Fruit fly (Drosophila melanogaster) whole organism, embryonic: ENCODE data around the gene Invadolysin.

Experiments
- Abd-B ChIP-seq: fragments of 200-800 bp; sonication (Bioruptor generic); optimal IDR thresholded peaks from 2 replicates; lab custom pipeline; 2018; ENCODE audit warnings: missing biosample characterization, mild to moderate bottlenecking, missing genetic modification characterization, moderate library complexity
- Asciz ChIP-seq: fragments of 200-800 bp; sonication (Bioruptor generic); optimal IDR thresholded peaks from 2 replicates; lab custom pipeline; 2017; ENCODE audit warnings: missing biosample characterization, mild to moderate bottlenecking, missing genetic modification characterization, missing genetic modification reagents
- B-H1 ChIP-seq: fragments of 200-800 bp; sonication (Bioruptor generic); IDR thresholded peaks from 3 replicates; pipeline ENCODE4 v1.3.6; 2022; ENCODE audit warnings: missing biosample characterization, missing genetic modification characterization
- CG10209 ChIP-seq: fragments of 200-800 bp; sonication (Bioruptor generic); optimal IDR thresholded peaks from 3 replicates; lab custom pipeline; 2017; ENCODE audit warnings: missing biosample characterization, mild to moderate bottlenecking, missing genetic modification characterization, missing genetic modification reagents
- CG10959 ChIP-seq: fragments of 200-800 bp; sonication (Bioruptor generic); IDR thresholded peaks from 2 replicates; pipeline ENCODE4 v1.3.6; 2022; ENCODE audit warnings: missing biosample characterization, missing genetic modification characterization
- CG11398 ChIP-seq: fragments of 200-800 bp; sonication (Bioruptor generic); optimal IDR thresholded peaks from 2 replicates; lab custom pipeline; 2016; ENCODE audit warnings: missing biosample characterization, missing genetic modification characterization
- CG11456 ChIP-seq: fragments of 200-800 bp; sonication (Bioruptor generic); IDR thresholded peaks from 3 replicates; pipeline ENCODE4 v1.3.6; 2022; ENCODE audit warnings: missing biosample characterization, missing genetic modification characterization
- CG12104 ChIP-seq: fragments of 200-800 bp; sonication (Bioruptor generic); optimal IDR thresholded peaks from 3 replicates; lab custom pipeline; 2016; ENCODE audit warnings: missing biosample characterization, missing genetic modification characterization
- CG12769 ChIP-seq: fragments of 200-800 bp; sonication (Bioruptor generic); optimal IDR thresholded peaks from 2 replicates; lab custom pipeline; 2019; ENCODE audit warnings: missing biosample characterization, mild to moderate bottlenecking, missing genetic modification characterization, moderate library complexity
- CG13424 ChIP-seq: fragments of 200-800 bp; sonication (Bioruptor generic); optimal IDR thresholded peaks from 2 replicates; lab custom pipeline; 2019; ENCODE audit warnings: missing biosample characterization, mild to moderate bottlenecking, missing genetic modification characterization, moderate library complexity
- CG17802 ChIP-seq: fragments of 200-800 bp; sonication (Bioruptor generic); optimal IDR thresholded peaks from 2 replicates; lab custom pipeline; 2018; ENCODE audit warnings: missing biosample characterization, mild to moderate bottlenecking, missing genetic modification characterization, moderate library complexity
- CG2120 ChIP-seq: fragments of 200-800 bp; sonication (Bioruptor generic); optimal IDR thresholded peaks from 3 replicates; lab custom pipeline; 2016; ENCODE audit warnings: missing biosample characterization, missing genetic modification characterization
- CG3065 ChIP-seq: fragments of 200-800 bp; sonication (Bioruptor generic); optimal IDR thresholded peaks from 2 replicates; lab custom pipeline; 2016; ENCODE audit warnings: missing biosample characterization, missing genetic modification characterization
- CG32772 ChIP-seq: fragments of 200-800 bp; sonication (Bioruptor generic); IDR thresholded peaks from 2 replicates; pipeline ENCODE4 v1.3.6; 2022; ENCODE audit warnings: missing biosample characterization, missing genetic modification characterization
- CG4854 ChIP-seq: fragments of 200-800 bp; sonication (Bioruptor generic); optimal IDR thresholded peaks from 2 replicates; lab custom pipeline; 2016; ENCODE audit warnings: missing biosample characterization, missing genetic modification characterization, inconsistent platforms
- CG5180 ChIP-seq: fragments of 200-800 bp; sonication (Bioruptor generic); optimal IDR thresholded peaks from 3 replicates; lab custom pipeline; 2017; ENCODE audit warnings: missing biosample characterization, missing genetic modification characterization, mild to moderate bottlenecking, moderate library complexity, missing genetic modification reagents
- CG5953 ChIP-seq: fragments of 200-800 bp; sonication (Bioruptor generic); IDR thresholded peaks from 2 replicates; pipeline ENCODE4 v1.3.6; 2022; ENCODE audit warnings: missing biosample characterization, missing genetic modification characterization
- CG6254 ChIP-seq: fragments of 200-800 bp; sonication (Bioruptor generic); optimal IDR thresholded peaks from 3 replicates; lab custom pipeline; 2017; ENCODE audit warnings: mild to moderate bottlenecking, missing biosample characterization, missing genetic modification reagents, missing genetic modification characterization
- CG9437 ChIP-seq: fragments of 200-800 bp; sonication (Bioruptor generic); optimal IDR thresholded peaks from 2 replicates; lab custom pipeline; 2018; ENCODE audit warnings: missing biosample characterization, mild to moderate bottlenecking, missing genetic modification characterization
- CG9932 ChIP-seq: fragments of 200-800 bp; sonication (Bioruptor generic); IDR thresholded peaks from 2 replicates; pipeline ENCODE4 v1.3.6; 2022; ENCODE audit warnings: missing biosample characterization, missing genetic modification characterization
- CoRest ChIP-seq: fragments of 200-800 bp; sonication (Bioruptor generic); optimal IDR thresholded peaks from 3 replicates; lab custom pipeline; 2018; ENCODE audit warnings: missing biosample characterization, mild to moderate bottlenecking, missing genetic modification characterization, moderate library complexity
- CrebB ChIP-seq: fragments of 200-800 bp; sonication (Bioruptor generic); optimal IDR thresholded peaks from 3 replicates; lab custom pipeline; 2018; ENCODE audit warnings: missing biosample characterization, mild to moderate bottlenecking, missing genetic modification characterization
- Deaf1 ChIP-seq: fragments of 200-800 bp; optimal IDR thresholded peaks from 3 replicates; lab custom pipeline; 2019; ENCODE audit warnings: missing biosample characterization, mild to moderate bottlenecking, missing genetic modification characterization, moderate library complexity
- Dfd ChIP-seq, 2 experiments: fragments of >200 bp; optimal IDR thresholded peaks; 2 replicates each; lab custom pipeline; 2017; ENCODE audit warnings: missing biosample characterization in 2 of 2, missing genetic modification characterization in 2 of 2
- Dll ChIP-seq: fragments of 200-800 bp; sonication (Bioruptor generic); IDR thresholded peaks from 4 replicates; pipeline ENCODE4 v1.3.6; 2022; ENCODE audit warnings: missing biosample characterization, missing genetic modification characterization; ENCODE audit not compliant: partially characterized antibody
- E2f1 ChIP-seq: fragments of 200-800 bp; sonication (Bioruptor generic); IDR thresholded peaks from 2 replicates; pipeline ENCODE4 v1.3.6; 2022; ENCODE audit warnings: missing biosample characterization, missing genetic modification characterization
- Gsc ChIP-seq: fragments of 200-800 bp; sonication (Bioruptor generic); IDR thresholded peaks from 2 replicates; pipeline ENCODE4 v1.3.6; 2022; ENCODE audit warnings: missing biosample characterization, missing genetic modification characterization
- HmgD ChIP-seq: fragments of 200-800 bp; sonication (Bioruptor generic); optimal IDR thresholded peaks from 3 replicates; lab custom pipeline; 2016; ENCODE audit warnings: missing biosample characterization, missing genetic modification characterization
- Hsf ChIP-seq: fragments of 200-800 bp; sonication (Bioruptor generic); optimal IDR thresholded peaks from 3 replicates; lab custom pipeline; 2016; ENCODE audit warnings: missing biosample characterization, missing genetic modification characterization
- NFAT ChIP-seq: fragments of 200-800 bp; sonication (Bioruptor generic); IDR thresholded peaks from 2 replicates; pipeline ENCODE4 v1.3.6; 2022; ENCODE audit warnings: missing biosample characterization, missing genetic modification characterization
- NK7.1 ChIP-seq: fragments of 200-800 bp; sonication (Bioruptor generic); optimal IDR thresholded peaks from 3 replicates; lab custom pipeline; 2016; ENCODE audit warnings: missing biosample characterization, missing genetic modification characterization
- Oli ChIP-seq: fragments of 200-800 bp; sonication (Bioruptor generic); optimal IDR thresholded peaks from 2 replicates; lab custom pipeline; 2018; ENCODE audit warnings: missing biosample characterization, mild to moderate bottlenecking, missing genetic modification characterization, moderate library complexity
- Pdp1 ChIP-seq, 2 experiments: fragments of 200-800 bp; sonication (Bioruptor generic); optimal IDR thresholded peaks; 3 replicates each; lab custom pipeline; 2016; ENCODE audit warnings: missing biosample characterization in 2 of 2, missing genetic modification characterization in 2 of 2, mild to moderate bottlenecking in 1 of 2, moderate library complexity in 1 of 2
- Side ChIP-seq: fragments of 200-800 bp; sonication (Bioruptor generic); optimal IDR thresholded peaks from 2 replicates; lab custom pipeline; 2016; ENCODE audit warnings: missing biosample characterization, missing genetic modification characterization
- Taf1 ChIP-seq: fragments of 200-800 bp; sonication (Bioruptor generic); IDR thresholded peaks from 2 replicates; pipeline ENCODE4 v1.3.6; 2022; ENCODE audit warnings: missing biosample characterization, missing genetic modification characterization
- ac ChIP-seq: fragments of 200-800 bp; sonication (Bioruptor generic); optimal IDR thresholded peaks from 3 replicates; lab custom pipeline; 2017; ENCODE audit warnings: missing biosample characterization, mild to moderate bottlenecking, missing genetic modification characterization
- ase ChIP-seq: fragments of 200-800 bp; sonication (Bioruptor generic); IDR thresholded peaks from 3 replicates; pipeline ENCODE4 v1.3.6; 2022; ENCODE audit warnings: missing biosample characterization, missing genetic modification characterization
- ash1 ChIP-seq: fragments of 200-800 bp; sonication (Bioruptor generic); optimal IDR thresholded peaks from 2 replicates; lab custom pipeline; 2018; ENCODE audit warnings: missing biosample characterization, mild to moderate bottlenecking, missing genetic modification characterization
- ato ChIP-seq: fragments of 200-800 bp; sonication (Bioruptor generic); IDR thresholded peaks from 2 replicates; pipeline ENCODE4 v1.3.6; 2022; ENCODE audit warnings: missing biosample characterization, missing genetic modification characterization; ENCODE audit not compliant: partially characterized antibody
- bowl ChIP-seq: fragments of 200-800 bp; sonication (Bioruptor generic); IDR thresholded peaks from 2 replicates; pipeline ENCODE4 v1.3.6; 2022; ENCODE audit warnings: missing biosample characterization, missing genetic modification characterization
- br ChIP-seq: fragments of >200 bp; optimal IDR thresholded peaks from 2 replicates; lab custom pipeline; 2017
- cg ChIP-seq: fragments of 200-800 bp; sonication (Bioruptor generic); optimal IDR thresholded peaks from 3 replicates; lab custom pipeline; 2019; ENCODE audit warnings: missing biosample characterization, mild to moderate bottlenecking, missing genetic modification characterization, moderate library complexity
- croc ChIP-seq: fragments of 200-800 bp; sonication (Bioruptor generic); conservative IDR thresholded peaks from 3 replicates; pipeline ENCODE4 v1.3.6; 2022; ENCODE audit warnings: missing biosample characterization, missing genetic modification characterization
- crol ChIP-seq: fragments of 200-800 bp; sonication (Bioruptor generic); IDR thresholded peaks from 2 replicates; pipeline ENCODE4 v1.3.6; 2022; ENCODE audit warnings: missing biosample characterization, missing genetic modification characterization
- eve ChIP-seq, 2 experiments: fragments of >200 bp; optimal IDR thresholded peaks; 2 replicates each; lab custom pipeline; 2017; ENCODE audit warnings: missing biosample characterization in 2 of 2, missing genetic modification characterization in 2 of 2
- fd64A ChIP-seq: fragments of 200-800 bp; sonication (Bioruptor generic); optimal IDR thresholded peaks from 3 replicates; lab custom pipeline; 2018; ENCODE audit warnings: missing biosample characterization, mild to moderate bottlenecking, missing genetic modification characterization
- fru ChIP-seq: fragments of >200 bp; optimal IDR thresholded peaks from 2 replicates; lab custom pipeline; 2017
- hbn ChIP-seq: fragments of 200-800 bp; sonication (Bioruptor generic); IDR thresholded peaks from 2 replicates; pipeline ENCODE4 v1.3.6; 2022; ENCODE audit warnings: missing biosample characterization, missing genetic modification characterization; ENCODE audit not compliant: partially characterized antibody
- lbe ChIP-seq: fragments of 200-800 bp; sonication (Bioruptor generic); optimal IDR thresholded peaks from 2 replicates; lab custom pipeline; 2016; ENCODE audit warnings: missing biosample characterization, mild to moderate bottlenecking, missing genetic modification characterization
- otp ChIP-seq: fragments of 200-800 bp; sonication (Bioruptor generic); IDR thresholded peaks from 3 replicates; pipeline ENCODE4, ENCODE4 v1.3.6; 2022; ENCODE audit warnings: missing biosample characterization, missing genetic modification characterization
- pho ChIP-seq: fragments of 200-800 bp; sonication (Bioruptor generic); optimal IDR thresholded peaks from 2 replicates; lab custom pipeline; 2016; ENCODE audit warnings: missing biosample characterization, missing genetic modification characterization
- sim ChIP-seq: fragments of 200-800 bp; sonication (Bioruptor generic); IDR thresholded peaks from 2 replicates; pipeline ENCODE4 v1.3.6; 2022; ENCODE audit warnings: missing biosample characterization, missing genetic modification characterization

The Invadolysin gene

DNA sequence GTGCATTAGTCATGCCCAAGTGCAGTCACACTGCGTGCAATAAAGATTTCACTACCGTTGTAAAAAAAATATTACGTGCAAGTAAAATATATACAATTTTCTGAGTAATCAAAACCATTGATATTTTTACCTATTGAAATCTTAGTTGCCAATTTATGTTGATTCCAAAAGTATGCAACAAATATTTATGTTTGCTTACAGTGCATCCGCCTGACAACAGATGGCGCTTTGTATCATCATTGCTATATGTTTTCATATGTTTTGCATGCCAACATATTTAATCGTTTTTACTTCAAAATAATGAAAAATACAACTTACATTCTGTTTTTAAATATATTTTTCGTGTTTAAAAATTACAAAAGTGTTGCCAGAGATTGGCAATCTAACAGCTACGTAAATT, 59.1 kb downstream of the Invadolysin start (continued):
- peak; percentile 36 for TF ChIP-seq CG4854 (GFP tag; lab: Kevin White, UChicago)
- peak; percentile 29 for TF ChIP-seq CG13424 (tag; lab: Kevin White, UChicago)
- TF ChIP-seq HmgD (GFP tag; lab: Kevin White, UChicago): no peak
- TF ChIP-seq Taf1: no peak
- TF ChIP-seq eve (GFP tag; optimal IDR thresholded peaks at IDR 0.05; lab: Kevin White, UChicago): peak in 1 of 2 experiments; percentile 55
- no peak for TF ChIP-seq ash1 (GFP tag; lab: Kevin White, UChicago)
- no peak; the same call in 2 of the 3 replicates for TF ChIP-seq ase
- TF ChIP-seq ac (GFP tag; lab: Kevin White, UChicago): no peak
- no peak for TF ChIP-seq sim (GFP tag; lab: Robert Waterston, UW)
- no peak for TF ChIP-seq fru (lab: Kevin White, UChicago)
- TF ChIP-seq br (lab: Kevin White, UChicago): no peak
- peak; percentile 22; the same call in 1 of the 3 replicates for TF ChIP-seq croc (GFP tag; lab: Robert Waterston, UW)
- TF ChIP-seq CG3065 (GFP tag; lab: Kevin White, UChicago): no peak
- TF ChIP-seq Deaf1: no peak
- TF ChIP-seq CG17802 (tag; lab: Kevin White, UChicago): no peak
- TF ChIP-seq CrebB (tag; lab: Kevin White, UChicago): no peak
- peak; percentile 39 for TF ChIP-seq CG6254 (GFP tag; lab: Kevin White, UChicago)
- no peak for TF ChIP-seq Abd-B (GFP tag; lab: Kevin White, UChicago)
- TF ChIP-seq CG11398 (GFP tag; lab: Kevin White, UChicago): no peak
- no peak for TF ChIP-seq pho (GFP tag; lab: Kevin White, UChicago)
- TF ChIP-seq CG2120 (GFP tag; lab: Kevin White, UChicago): no peak
- TF ChIP-seq CG5180 (GFP tag; lab: Kevin White, UChicago): peak; percentile 21
- no peak for TF ChIP-seq NK7.1 (GFP tag; lab: Kevin White, UChicago)
- TF ChIP-seq CG9932 (GFP tag; lab: Robert Waterston, UW): no peak
- TF ChIP-seq CG11456 (GFP tag; lab: Robert Waterston, UW): peak; percentile 59; the same call in 1 of the 3 replicates
- no peak for TF ChIP-seq crol (GFP tag; lab: Robert Waterston, UW)
- no peak for TF ChIP-seq Dfd (GFP tag; optimal IDR thresholded peaks at IDR 0.05; lab: Kevin White, UChicago)
- TF ChIP-seq Asciz: peak; percentile 21
- TF ChIP-seq CG10959 (GFP tag; lab: Robert Waterston, UW): peak; percentile 14; the same call in 1 of the 2 replicates
- TF ChIP-seq CG10209 (GFP tag; lab: Kevin White, UChicago): no peak
- no peak for TF ChIP-seq ato
- TF ChIP-seq lbe (GFP tag; lab: Kevin White, UChicago): no peak
- TF ChIP-seq otp (GFP tag; lab: Robert Waterston, UW): no peak
- TF ChIP-seq Hsf (GFP tag; lab: Kevin White, UChicago): peak; percentile 49
- no peak for TF ChIP-seq Dll (GFP tag; lab: Robert Waterston, UW)
- TF ChIP-seq B-H1 (GFP tag; lab: Robert Waterston, UW): no peak; the same call in 2 of the 3 replicates
- TF ChIP-seq Pdp1 (GFP tag; optimal IDR thresholded peaks at IDR 0.05; lab: Kevin White, UChicago): peak in 1 of 2 experiments; percentile 34
- no peak for TF ChIP-seq Gsc (GFP tag; lab: Robert Waterston, UW)
- TF ChIP-seq Oli (tag; lab: Kevin White, UChicago): peak; percentile 13
- no peak for TF ChIP-seq CG5953
- peak; percentile 45 for TF ChIP-seq Side (GFP tag; lab: Kevin White, UChicago)
- peak; percentile 11 for TF ChIP-seq CoRest (tag; lab: Kevin White, UChicago)
- no peak for TF ChIP-seq bowl (GFP tag; lab: Robert Waterston, UW)
- TF ChIP-seq CG9437 (GFP tag; lab: Kevin White, UChicago): peak; percentile 28
- no peak for TF ChIP-seq NFAT (GFP tag; lab: Robert Waterston, UW)
- TF ChIP-seq CG32772 (GFP tag; lab: Robert Waterston, UW): no peak
- TF ChIP-seq cg: no peak
- no peak for TF ChIP-seq E2f1 (GFP tag; lab: Robert Waterston, UW)
- TF ChIP-seq fd64A (GFP tag; lab: Kevin White, UChicago): no peak
- TF ChIP-seq CG12769 (tag; lab: Kevin White, UChicago): no peak
- no peak for TF ChIP-seq CG12104
- no peak for TF ChIP-seq hbn (GFP tag; lab: Robert Waterston, UW)
